Fruit fly (Drosophila melanogaster) whole organism, wandering third instar larva: Measurements from ENCODE around the gene Cpr62Bb.
A peak's percentile ranks its signal among the peaks of the same experiment; 100 is the strongest.

Source experiments
- Abd-B ChIP-seq: fragments of >200 bp; optimal IDR thresholded peaks from 2 replicates; lab custom pipeline; 2017; ENCODE audit warnings: missing biosample characterization, missing genetic modification characterization
- CG32264 ChIP-seq: fragments of 200-800 bp; sonication (Bioruptor generic); optimal IDR thresholded peaks from 2 replicates; lab custom pipeline; 2016; ENCODE audit warnings: missing biosample characterization, missing genetic modification characterization
- CG9705 ChIP-seq: fragments of 200-800 bp; sonication (Bioruptor generic); optimal IDR thresholded peaks from 2 replicates; lab custom pipeline; 2018; ENCODE audit warnings: missing biosample characterization, mild to moderate bottlenecking, missing genetic modification characterization
- CrebA ChIP-seq: fragments of 200-800 bp; sonication (Bioruptor generic); optimal IDR thresholded peaks from 2 replicates; lab custom pipeline; 2016; ENCODE audit warnings: missing biosample characterization, mild to moderate bottlenecking, missing genetic modification characterization, borderline replicate concordance
- Dfd ChIP-seq: fragments of >200 bp; optimal IDR thresholded peaks from 2 replicates; lab custom pipeline; 2017; ENCODE audit warnings: missing biosample characterization, missing genetic modification characterization
- Dif ChIP-seq: fragments of 200-275, 200-300 bp; sonication (Bioruptor generic); optimal IDR thresholded peaks from 2 replicates; lab custom pipeline; 2018; ENCODE audit warnings: missing biosample characterization, missing genetic modification characterization; ENCODE audit not compliant: partially characterized antibody
- GATAd ChIP-seq: sonication (Bioruptor generic); optimal IDR thresholded peaks from 2 replicates; lab custom pipeline; 2016; ENCODE audit warnings: missing biosample characterization, missing genetic modification characterization
- HLH106 ChIP-seq: fragments of 200-800 bp; optimal IDR thresholded peaks from 3 replicates; lab custom pipeline; 2019; ENCODE audit warnings: missing biosample characterization, mild to moderate bottlenecking, missing genetic modification characterization, moderate library complexity
- Hnf4 ChIP-seq: fragments of 200-800 bp; sonication (Bioruptor generic); optimal IDR thresholded peaks from 2 replicates; lab custom pipeline; 2016; ENCODE audit warnings: missing biosample characterization, mild to moderate bottlenecking, missing genetic modification characterization
- Hr78 ChIP-seq: fragments of >200 bp; optimal IDR thresholded peaks from 2 replicates; lab custom pipeline; 2017; ENCODE audit warnings: missing biosample characterization, missing genetic modification characterization
- Hr83 ChIP-seq: fragments of 200-300 bp; sonication (Bioruptor generic); optimal IDR thresholded peaks from 2 replicates; lab custom pipeline; 2016; ENCODE audit warnings: missing biosample characterization, mild to moderate bottlenecking, missing genetic modification characterization, moderate library complexity; ENCODE audit not compliant: poor library complexity, severe bottlenecking
- Jra ChIP-seq: sonication (Bioruptor generic); optimal IDR thresholded peaks from 2 replicates; lab custom pipeline; 2016; ENCODE audit warnings: missing biosample characterization, missing genetic modification characterization
- Mio ChIP-seq: sonication (Bioruptor generic); optimal IDR thresholded peaks from 2 replicates; lab custom pipeline; 2016; ENCODE audit warnings: missing biosample characterization, missing genetic modification characterization
- Myc ChIP-seq: fragments of >200 bp; optimal IDR thresholded peaks from 2 replicates; lab custom pipeline; 2017
- N ChIP-seq: fragments of >200 bp; optimal IDR thresholded peaks from 2 replicates; lab custom pipeline; 2018; ENCODE audit warnings: missing biosample characterization, missing external identifiers, missing genetic modification characterization
- OdsH ChIP-seq: fragments of 200-800 bp; sonication (Bioruptor generic); optimal IDR thresholded peaks from 2 replicates; lab custom pipeline; 2016; ENCODE audit warnings: missing biosample characterization, mild to moderate bottlenecking, missing genetic modification characterization
- Rel ChIP-seq, 2 experiments: fragments of 200-800 bp; sonication (Bioruptor generic) in 1 of 2; optimal IDR thresholded peaks; 2 replicates in 1 of 2; 3 replicates in 1 of 2; lab custom pipeline; 2016 to 2019; ENCODE audit warnings: mild to moderate bottlenecking in 2 of 2, missing biosample characterization in 2 of 2, missing genetic modification characterization in 2 of 2, moderate library complexity in 1 of 2
- Sp1 ChIP-seq: fragments of 200-800 bp; sonication (Bioruptor generic); optimal IDR thresholded peaks from 3 replicates; lab custom pipeline; 2019; ENCODE audit warnings: missing biosample characterization, mild to moderate bottlenecking, missing genetic modification characterization, moderate library complexity
- Vsx2 ChIP-seq: fragments of 200-300, 225-300 bp; sonication (Bioruptor generic); optimal IDR thresholded peaks from 2 replicates; lab custom pipeline; 2018; ENCODE audit warnings: missing biosample characterization, missing genetic modification characterization; ENCODE audit not compliant: partially characterized antibody
- br ChIP-seq: fragments of 200-800 bp; sonication (Bioruptor generic); optimal IDR thresholded peaks from 2 replicates; lab custom pipeline; 2016; ENCODE audit warnings: missing biosample characterization, missing genetic modification characterization
- brk ChIP-seq: fragments of 200-800 bp; sonication (Bioruptor generic); optimal IDR thresholded peaks from 2 replicates; lab custom pipeline; 2016; ENCODE audit warnings: missing biosample characterization, mild to moderate bottlenecking, missing genetic modification characterization
- dl ChIP-seq, 2 experiments: fragments of 175-275, 200-275 bp in 1 of 2; fragments of 200-275 bp in 1 of 2; sonication (Bioruptor generic); optimal IDR thresholded peaks; lab custom pipeline; 2018; ENCODE audit warnings: mild to moderate bottlenecking in 2 of 2, missing biosample characterization in 2 of 2, missing genetic modification characterization in 2 of 2, moderate library complexity in 2 of 2; ENCODE audit not compliant: partially characterized antibody in 2 of 2, insufficient read depth in 1 of 2
- dmrt93B ChIP-seq: fragments of 200-800 bp; sonication (Bioruptor generic); optimal IDR thresholded peaks from 2 replicates; lab custom pipeline; 2018; ENCODE audit warnings: missing biosample characterization, mild to moderate bottlenecking, missing genetic modification characterization
- dsf ChIP-seq: sonication (Bioruptor generic); optimal IDR thresholded peaks from 2 replicates; lab custom pipeline; 2016; ENCODE audit warnings: missing biosample characterization, missing genetic modification characterization, borderline replicate concordance
- ey ChIP-seq: fragments of 200-800 bp; sonication (Bioruptor generic); optimal IDR thresholded peaks from 2 replicates; lab custom pipeline; 2016; ENCODE audit warnings: missing biosample characterization, missing genetic modification characterization
- foxo ChIP-seq, 2 experiments: fragments of 200-800 bp; sonication (Bioruptor generic); optimal IDR thresholded peaks; 2 replicates in 1 of 2; 3 replicates in 1 of 2; lab custom pipeline; 2016 to 2017; ENCODE audit warnings: missing biosample characterization in 2 of 2, missing genetic modification characterization in 2 of 2
- fru ChIP-seq: fragments of 200-800 bp; sonication (Bioruptor generic); optimal IDR thresholded peaks from 3 replicates; lab custom pipeline; 2016; ENCODE audit warnings: missing biosample characterization, mild to moderate bottlenecking, missing genetic modification characterization
- h ChIP-seq: fragments of 200-800 bp; sonication (Bioruptor generic); optimal IDR thresholded peaks from 3 replicates; lab custom pipeline; 2016; ENCODE audit warnings: missing biosample characterization, mild to moderate bottlenecking, missing genetic modification characterization
- jim ChIP-seq: fragments of 175-275, 200-325 bp; sonication (Bioruptor generic); optimal IDR thresholded peaks from 2 replicates; lab custom pipeline; 2016; ENCODE audit warnings: missing biosample characterization, mild to moderate bottlenecking, missing genetic modification characterization
- lola ChIP-seq: fragments of >200 bp; optimal IDR thresholded peaks from 2 replicates; lab custom pipeline; 2017; ENCODE audit warnings: missing biosample characterization, missing genetic modification characterization
- pan ChIP-seq: fragments of >200 bp; optimal IDR thresholded peaks from 2 replicates; lab custom pipeline; 2017
- psq ChIP-seq: fragments of 200-800 bp; sonication (Bioruptor generic); optimal IDR thresholded peaks from 3 replicates; lab custom pipeline; 2017; ENCODE audit warnings: missing biosample characterization, mild to moderate bottlenecking, missing genetic modification characterization, moderate library complexity
- rgr ChIP-seq: fragments of 200-800 bp; sonication (Bioruptor generic); optimal IDR thresholded peaks from 3 replicates; lab custom pipeline; 2016; ENCODE audit warnings: missing biosample characterization, mild to moderate bottlenecking, missing genetic modification characterization
- sage ChIP-seq: fragments of 200-800 bp; sonication (Bioruptor generic); optimal IDR thresholded peaks from 2 replicates; lab custom pipeline; 2016; ENCODE audit warnings: missing biosample characterization, mild to moderate bottlenecking, missing genetic modification characterization
- sv ChIP-seq: fragments of 200-800 bp; sonication (Bioruptor generic); optimal IDR thresholded peaks from 3 replicates; lab custom pipeline; 2016; ENCODE audit warnings: missing biosample characterization, missing genetic modification characterization
- tai ChIP-seq: sonication (Bioruptor generic); optimal IDR thresholded peaks from 2 replicates; lab custom pipeline; 2016; ENCODE audit warnings: missing biosample characterization, missing genetic modification characterization
- usp ChIP-seq: fragments of >200 bp; optimal IDR thresholded peaks from 2 replicates; lab custom pipeline; 2017; ENCODE audit warnings: missing biosample characterization, missing genetic modification characterization
- woc ChIP-seq: sonication (Bioruptor generic); optimal IDR thresholded peaks from 2 replicates; lab custom pipeline; 2016; ENCODE audit warnings: missing biosample characterization, mild to moderate bottlenecking, missing genetic modification characterization

The Cpr62Bb gene

dm6 chr3L:1808631-1809030, 26.3 kb downstream of the Cpr62Bb start:
- TF ChIP-seq Abd-B: no peak
- peak; percentile 77 for TF ChIP-seq h (GFP tag; lab: Kevin White, UChicago)
- no peak for TF ChIP-seq pan
- TF ChIP-seq Mio (GFP tag; lab: Kevin White, UChicago): no peak
- TF ChIP-seq N (GFP tag; lab: Kevin White, UChicago): no peak
- TF ChIP-seq lola (GFP tag; lab: Kevin White, UChicago): no peak
- TF ChIP-seq foxo (GFP tag; optimal IDR thresholded peaks at IDR 0.05; lab: Kevin White, UChicago): peak in 1 of 2 experiments; percentile 71
- TF ChIP-seq tai (GFP tag; lab: Kevin White, UChicago): no peak
- no peak for TF ChIP-seq CG9705 (GFP tag; lab: Kevin White, UChicago)
- TF ChIP-seq rgr (GFP tag; lab: Kevin White, UChicago): peak; percentile 70
- TF ChIP-seq Dif (GFP tag; lab: Kevin White, UChicago): no peak
- peak; percentile 34 for TF ChIP-seq Sp1 (GFP tag; lab: Kevin White, UChicago)
- TF ChIP-seq Hnf4 (GFP tag; lab: Kevin White, UChicago): no peak
- TF ChIP-seq Jra (GFP tag; lab: Kevin White, UChicago): no peak
- no peak for TF ChIP-seq dl (GFP tag; optimal IDR thresholded peaks at IDR 0.05; lab: Kevin White, UChicago; ENCODE audit: insufficient read depth in 1 of 2, partially characterized antibody in 2 of 2)
- no peak for TF ChIP-seq dsf (GFP tag; lab: Kevin White, UChicago)
- peak; percentile 71 for TF ChIP-seq br
- no peak for TF ChIP-seq Hr83 (GFP tag; lab: Kevin White, UChicago)
- peak; percentile 90 for TF ChIP-seq sv
- TF ChIP-seq fru (GFP tag; lab: Kevin White, UChicago): no peak
- peak; percentile 52 for TF ChIP-seq ey
- peak; percentile 52 for TF ChIP-seq HLH106 (tag; lab: Kevin White, UChicago)
- TF ChIP-seq jim (GFP tag; lab: Kevin White, UChicago): no peak
- TF ChIP-seq psq: peak; percentile 34
- no peak for TF ChIP-seq brk (GFP tag; lab: Kevin White, UChicago)
- TF ChIP-seq CG32264 (GFP tag; lab: Kevin White, UChicago): no peak
- TF ChIP-seq Dfd (GFP tag; lab: Kevin White, UChicago): no peak
- TF ChIP-seq GATAd: no peak
- peak; percentile 43 for TF ChIP-seq OdsH (GFP tag; lab: Kevin White, UChicago)
- no peak for TF ChIP-seq Myc (lab: Kevin White, UChicago)
- no peak for TF ChIP-seq sage (GFP tag; lab: Kevin White, UChicago)
- no peak for TF ChIP-seq CrebA
- no peak for TF ChIP-seq dmrt93B
- no peak for TF ChIP-seq usp (GFP tag; lab: Kevin White, UChicago)
- TF ChIP-seq Hr78 (GFP tag; lab: Kevin White, UChicago): no peak
- no peak for TF ChIP-seq Rel (GFP tag; optimal IDR thresholded peaks at IDR 0.05; lab: Kevin White, UChicago)
- TF ChIP-seq Rel (tag; optimal IDR thresholded peaks at IDR 0.05; lab: Kevin White, UChicago): no peak
- no peak for TF ChIP-seq Vsx2 (GFP tag; lab: Kevin White, UChicago)
- TF ChIP-seq woc (GFP tag; lab: Kevin White, UChicago): peak; percentile 34

DNA sequence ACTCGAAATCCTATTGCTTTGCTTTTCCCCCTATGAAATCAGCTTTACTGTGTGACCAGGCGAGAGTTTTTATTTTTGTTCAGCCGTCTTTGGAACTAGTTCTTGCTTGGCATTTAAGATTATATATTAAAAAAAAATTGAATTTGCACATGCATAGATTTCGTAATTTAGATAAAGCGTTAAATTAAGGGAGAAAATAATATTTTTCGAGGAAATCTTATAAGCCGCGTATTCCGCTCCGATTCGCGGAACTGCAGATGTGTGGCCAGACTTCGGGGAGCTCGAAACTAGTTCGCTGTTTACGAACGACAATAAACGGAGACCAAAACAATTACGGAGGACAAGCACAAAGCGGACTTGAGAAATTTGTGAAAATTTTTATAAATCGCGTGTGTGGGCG, 32.2 kb downstream of the Cpr62Bb start, which contains the start of the genes JTBR and CG42676:
Gene JTBR, minus strand, starts transcription at position 55 of the 400 bp plus-strand sequence.
Gene CG42676, plus strand, starts transcription at position 306 of the 400 bp plus-strand sequence.
- TF ChIP-seq rgr (GFP tag; lab: Kevin White, UChicago) (no peak), pan (no peak), lola (GFP tag; lab: Kevin White, UChicago) (no peak), CrebA (no peak), HLH106 (tag; lab: Kevin White, UChicago) (peak; percentile 6), CG9705 (GFP tag; lab: Kevin White, UChicago) (no peak), psq (peak; percentile 99), Vsx2 (GFP tag; lab: Kevin White, UChicago) (no peak), Myc (lab: Kevin White, UChicago) (no peak), Rel (GFP tag; optimal IDR thresholded peaks at IDR 0.05; lab: Kevin White, UChicago) (no peak), Rel (tag; optimal IDR thresholded peaks at IDR 0.05; lab: Kevin White, UChicago) (peak; percentile 64), Hr78 (GFP tag; lab: Kevin White, UChicago) (no peak), Mio (GFP tag; lab: Kevin White, UChicago) (no peak), Dif (GFP tag; lab: Kevin White, UChicago) (no peak)
